Worm (Caenorhabditis elegans) whole organism, mixed stage, embryonic: ENCODE data around the gene nhr-123.

Experiments
- ceh-43 ChIP-seq: fragments of 200-800 bp; sonication (Bioruptor generic); optimal IDR thresholded peaks from 2 replicates; lab custom pipeline; 2018; ENCODE audit warnings: mild to moderate bottlenecking, missing genetic modification characterization, moderate library complexity, missing compliant biosample characterization
- ces-1 ChIP-seq: fragments of 150-350 bp; optimal IDR thresholded peaks from 2 replicates; lab custom pipeline; 2014; ENCODE audit warnings: missing biosample characterization, missing genetic modification reagents, missing genetic modification characterization
- cnd-1 ChIP-seq: fragments of 200-800 bp; sonication (Bioruptor generic); optimal IDR thresholded peaks from 2 replicates; lab custom pipeline; 2018; ENCODE audit warnings: mild to moderate bottlenecking, missing genetic modification characterization, missing compliant biosample characterization
- drap-1 ChIP-seq: fragments of 200-800 bp; sonication (Bioruptor generic); optimal IDR thresholded peaks from 3 replicates; lab custom pipeline; 2018; ENCODE audit warnings: mild to moderate bottlenecking, missing genetic modification characterization, missing compliant biosample characterization
- elt-3 ChIP-seq: fragments of 150-350 bp; optimal IDR thresholded peaks from 2 replicates; lab custom pipeline; 2014; ENCODE audit warnings: missing biosample characterization, missing genetic modification characterization
- mab-5 ChIP-seq: fragments of 150-350 bp; optimal IDR thresholded peaks from 2 replicates; lab custom pipeline; 2014; ENCODE audit warnings: missing biosample characterization, missing genetic modification characterization
- nhr-12 ChIP-seq: fragments of 150-350 bp; optimal IDR thresholded peaks from 2 replicates; lab custom pipeline; 2014; ENCODE audit warnings: missing biosample characterization, missing genetic modification characterization
- nhr-76 ChIP-seq: sonication (generic microtip); optimal IDR thresholded peaks from 2 replicates; lab custom pipeline; 2017; ENCODE audit warnings: missing biosample characterization, missing genetic modification characterization
- pha-4 ChIP-seq: fragments of 150-350 bp; optimal IDR thresholded peaks from 2 replicates; lab custom pipeline; 2018; ENCODE audit warnings: missing biosample characterization, missing genetic modification reagents, missing genetic modification characterization
- snpc-4 ChIP-seq: fragments of 150-350 bp; optimal IDR thresholded peaks from 2 replicates; lab custom pipeline; 2014; ENCODE audit warnings: missing biosample characterization, missing genetic modification characterization
- unc-39 ChIP-seq: fragments of 150-350 bp; optimal IDR thresholded peaks from 2 replicates; lab custom pipeline; 2014; ENCODE audit warnings: missing biosample characterization, missing genetic modification characterization
- unc-62 ChIP-seq: fragments of 150-350 bp; optimal IDR thresholded peaks from 2 replicates; lab custom pipeline; 2014; ENCODE audit warnings: missing biosample characterization, missing genetic modification reagents, missing genetic modification characterization

DNA sequence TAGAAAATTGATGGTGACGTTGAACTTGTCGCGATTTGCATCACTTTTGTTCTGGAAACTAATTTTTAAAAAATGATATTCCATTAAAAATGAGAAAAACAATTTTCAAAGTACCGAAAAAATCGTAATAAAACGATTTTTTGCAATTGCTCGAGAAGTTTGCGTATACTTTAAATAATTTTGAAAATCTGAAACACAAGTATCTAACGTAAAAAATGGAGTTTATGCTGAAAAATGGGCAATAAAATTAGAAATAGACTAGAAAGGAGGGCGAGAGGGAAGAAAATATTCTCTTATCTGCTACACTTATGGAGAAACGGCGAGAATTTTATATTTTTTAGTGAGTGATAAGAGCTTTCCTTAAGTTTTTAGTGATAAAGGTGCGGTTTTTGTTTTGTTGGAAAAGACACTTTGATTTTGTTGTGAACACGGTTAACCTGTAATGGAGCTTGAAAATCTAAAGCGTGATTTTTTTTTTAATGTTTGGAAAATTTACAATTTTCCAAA, 32.1 kb downstream of the nhr-123 start, which contains the start of gene nhr-130:
- TF ChIP-seq unc-62 (GFP tag; lab: Kevin White, UChicago) (no peak), cnd-1 (no peak), nhr-76 (no peak), ces-1 (no peak), pha-4 (no peak), mab-5 (tag; lab: Kevin White, UChicago) (no peak), elt-3 (tag; lab: Kevin White, UChicago) (no peak), drap-1 (GFP tag; lab: Kevin White, UChicago) (no peak), unc-39 (tag; lab: Kevin White, UChicago) (no peak), ceh-43 (GFP tag; lab: Kevin White, UChicago) (no peak), nhr-12 (tag; lab: Kevin White, UChicago) (no peak), snpc-4 (tag; lab: Kevin White, UChicago) (no peak)
